Worm (Caenorhabditis elegans) whole organism, mixed stage, embryonic: Measurements from ENCODE around the gene acl-6.

ENCODE experiments used
- M03D4.4 ChIP-seq: sonication (generic microtip); optimal IDR thresholded peaks from 2 replicates; lab custom pipeline; 2017; ENCODE audit warnings: mild to moderate bottlenecking, missing genetic modification characterization, missing compliant biosample characterization
- bed-3 ChIP-seq: fragments of 200-800 bp; sonication (Bioruptor generic); optimal IDR thresholded peaks from 3 replicates; lab custom pipeline; 2018; ENCODE audit warnings: mild to moderate bottlenecking, missing genetic modification characterization, moderate library complexity, missing compliant biosample characterization
- blmp-1 ChIP-seq: fragments of 150-350 bp; optimal IDR thresholded peaks from 2 replicates; lab custom pipeline; 2014; ENCODE audit warnings: missing biosample characterization, missing genetic modification characterization
- ceh-39 ChIP-seq: fragments of 150-350 bp; optimal IDR thresholded peaks from 2 replicates; lab custom pipeline; 2014; ENCODE audit warnings: missing biosample characterization, missing genetic modification characterization
- ceh-83 ChIP-seq: fragments of 200-800 bp; sonication (Bioruptor generic); optimal IDR thresholded peaks from 2 replicates; lab custom pipeline; 2018; ENCODE audit warnings: mild to moderate bottlenecking, missing genetic modification characterization, missing compliant biosample characterization
- ces-1 ChIP-seq: fragments of 150-350 bp; optimal IDR thresholded peaks from 2 replicates; lab custom pipeline; 2014; ENCODE audit warnings: missing biosample characterization, missing genetic modification reagents, missing genetic modification characterization
- cnd-1 ChIP-seq: fragments of 200-800 bp; sonication (Bioruptor generic); optimal IDR thresholded peaks from 2 replicates; lab custom pipeline; 2018; ENCODE audit warnings: mild to moderate bottlenecking, missing genetic modification characterization, missing compliant biosample characterization
- drap-1 ChIP-seq: fragments of 200-800 bp; sonication (Bioruptor generic); optimal IDR thresholded peaks from 3 replicates; lab custom pipeline; 2018; ENCODE audit warnings: mild to moderate bottlenecking, missing genetic modification characterization, missing compliant biosample characterization
- elt-1 ChIP-seq: sonication (generic microtip); optimal IDR thresholded peaks from 2 replicates; lab custom pipeline; 2017; ENCODE audit warnings: missing genetic modification characterization, mild to moderate bottlenecking, missing compliant biosample characterization, antibody characterized with exemption, moderate library complexity, borderline replicate concordance; ENCODE audit not compliant: insufficient read depth
- elt-3 ChIP-seq: fragments of 150-350 bp; optimal IDR thresholded peaks from 2 replicates; lab custom pipeline; 2014; ENCODE audit warnings: missing biosample characterization, missing genetic modification characterization
- flh-1 ChIP-seq: fragments of 200-800 bp; sonication (Bioruptor generic); optimal IDR thresholded peaks from 2 replicates; lab custom pipeline; 2018; ENCODE audit warnings: mild to moderate bottlenecking, missing genetic modification characterization, moderate library complexity, missing compliant biosample characterization
- ham-2 ChIP-seq: fragments of 200-800 bp; sonication (Bioruptor generic); optimal IDR thresholded peaks from 2 replicates; lab custom pipeline; 2018; ENCODE audit warnings: mild to moderate bottlenecking, missing genetic modification characterization, missing compliant biosample characterization
- hlh-1 ChIP-seq: fragments of 150-350 bp; optimal IDR thresholded peaks from 2 replicates; lab custom pipeline; 2014; ENCODE audit warnings: missing biosample characterization, missing genetic modification reagents, missing genetic modification characterization
- lin-32 ChIP-seq: fragments of 200-800 bp; sonication (Bioruptor generic); optimal IDR thresholded peaks from 2 replicates; lab custom pipeline; 2018; ENCODE audit warnings: mild to moderate bottlenecking, missing genetic modification characterization, missing compliant biosample characterization
- lsy-2 ChIP-seq: fragments of 150-350 bp; optimal IDR thresholded peaks from 2 replicates; lab custom pipeline; 2014; ENCODE audit warnings: missing biosample characterization, missing genetic modification characterization
- mab-5 ChIP-seq: fragments of 150-350 bp; optimal IDR thresholded peaks from 2 replicates; lab custom pipeline; 2014; ENCODE audit warnings: missing biosample characterization, missing genetic modification characterization
- mep-1 ChIP-seq: fragments of 150-350 bp; optimal IDR thresholded peaks from 2 replicates; lab custom pipeline; 2017; ENCODE audit warnings: missing biosample characterization, missing genetic modification reagents, missing genetic modification characterization, inconsistent platforms
- mls-2 ChIP-seq: sonication (generic microtip); optimal IDR thresholded peaks from 2 replicates; lab custom pipeline; 2016; ENCODE audit warnings: mild to moderate bottlenecking, missing genetic modification characterization, moderate library complexity, missing compliant biosample characterization
- nhr-12 ChIP-seq: fragments of 150-350 bp; optimal IDR thresholded peaks from 2 replicates; lab custom pipeline; 2014; ENCODE audit warnings: missing biosample characterization, missing genetic modification characterization
- nhr-237 ChIP-seq: fragments of 150-350 bp; optimal IDR thresholded peaks from 2 replicates; lab custom pipeline; 2014; ENCODE audit warnings: missing biosample characterization, missing genetic modification characterization
- nhr-28 ChIP-seq: fragments of 150-350 bp; optimal IDR thresholded peaks from 2 replicates; lab custom pipeline; 2014; ENCODE audit warnings: missing biosample characterization, missing genetic modification characterization
- sem-2 ChIP-seq: fragments of 200-800 bp; sonication (Bioruptor generic); optimal IDR thresholded peaks from 2 replicates; lab custom pipeline; 2018; ENCODE audit warnings: mild to moderate bottlenecking, missing genetic modification characterization, missing compliant biosample characterization
- snpc-4 ChIP-seq: fragments of 150-350 bp; optimal IDR thresholded peaks from 2 replicates; lab custom pipeline; 2014; ENCODE audit warnings: missing biosample characterization, missing genetic modification characterization
- sptf-1 ChIP-seq: sonication (generic microtip); optimal IDR thresholded peaks from 2 replicates; lab custom pipeline; 2017; ENCODE audit warnings: mild to moderate bottlenecking, missing genetic modification characterization, moderate library complexity, missing compliant biosample characterization
- tbx-8 ChIP-seq: fragments of 200-800 bp; sonication (Bioruptor generic); optimal IDR thresholded peaks from 2 replicates; lab custom pipeline; 2018; ENCODE audit warnings: mild to moderate bottlenecking, missing genetic modification characterization, moderate library complexity, missing compliant biosample characterization
- unc-120 ChIP-seq: sonication (generic microtip); optimal IDR thresholded peaks from 2 replicates; lab custom pipeline; 2017; ENCODE audit warnings: missing genetic modification characterization, missing compliant biosample characterization; ENCODE audit not compliant: poor library complexity, severe bottlenecking
- unc-39 ChIP-seq: fragments of 150-350 bp; optimal IDR thresholded peaks from 2 replicates; lab custom pipeline; 2014; ENCODE audit warnings: missing biosample characterization, missing genetic modification characterization
- unc-62 ChIP-seq: fragments of 150-350 bp; optimal IDR thresholded peaks from 2 replicates; lab custom pipeline; 2014; ENCODE audit warnings: missing biosample characterization, missing genetic modification reagents, missing genetic modification characterization
- ztf-11 ChIP-seq: fragments of 150-350 bp; optimal IDR thresholded peaks from 2 replicates; lab custom pipeline; 2014; ENCODE audit warnings: missing biosample characterization, missing genetic modification characterization

Gene acl-6

DNA sequence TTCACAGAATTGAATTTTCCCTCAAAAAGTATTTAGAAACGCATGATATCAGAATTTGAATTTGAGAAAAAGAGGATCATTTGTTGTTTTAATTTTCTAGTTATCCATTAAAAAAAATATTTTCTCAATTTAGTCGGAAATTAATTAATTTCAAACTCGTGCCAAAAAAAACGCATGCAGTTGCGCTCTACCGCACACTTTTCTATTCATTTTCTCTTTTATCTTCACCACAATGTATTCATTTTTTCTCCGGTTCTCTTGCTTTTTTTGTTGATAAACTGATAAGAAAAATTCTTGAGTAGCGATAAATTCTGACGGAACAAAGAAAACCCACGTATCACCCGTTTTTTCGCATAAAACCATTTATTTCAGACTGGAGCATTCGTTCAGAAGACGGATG, at the start of gene acl-6:
Gene acl-6, plus strand, starts transcription at position 367 of the 400 bp plus-strand sequence.
- no peak for TF ChIP-seq snpc-4 (tag; lab: Kevin White, UChicago)
- no peak for TF ChIP-seq ceh-39 (tag; lab: Kevin White, UChicago)
- TF ChIP-seq unc-120 = no peak
- no peak for TF ChIP-seq sem-2 (GFP tag; lab: Kevin White, UChicago)
- TF ChIP-seq unc-39 (tag; lab: Kevin White, UChicago) = no peak
- no peak for TF ChIP-seq flh-1 (GFP tag; lab: Kevin White, UChicago)
- no peak for TF ChIP-seq mls-2 (tag; lab: Kevin White, UChicago)
- no peak for TF ChIP-seq ces-1 (GFP tag; lab: Kevin White, UChicago)
- TF ChIP-seq ham-2 (GFP tag; lab: Kevin White, UChicago) = no peak
- TF ChIP-seq lin-32 (GFP tag; lab: Kevin White, UChicago) = no peak
- TF ChIP-seq sptf-1 (tag; lab: Kevin White, UChicago) = no peak
- no peak for TF ChIP-seq lsy-2
- TF ChIP-seq mep-1 (tag; lab: Kevin White, UChicago) = no peak
- TF ChIP-seq hlh-1 (tag; lab: Kevin White, UChicago) = no peak
- TF ChIP-seq elt-1 = no peak
- no peak for TF ChIP-seq mab-5 (tag; lab: Kevin White, UChicago)
- TF ChIP-seq tbx-8 (GFP tag; lab: Kevin White, UChicago) = no peak
- TF ChIP-seq, all 35 proteins: peak for 0

DNA sequence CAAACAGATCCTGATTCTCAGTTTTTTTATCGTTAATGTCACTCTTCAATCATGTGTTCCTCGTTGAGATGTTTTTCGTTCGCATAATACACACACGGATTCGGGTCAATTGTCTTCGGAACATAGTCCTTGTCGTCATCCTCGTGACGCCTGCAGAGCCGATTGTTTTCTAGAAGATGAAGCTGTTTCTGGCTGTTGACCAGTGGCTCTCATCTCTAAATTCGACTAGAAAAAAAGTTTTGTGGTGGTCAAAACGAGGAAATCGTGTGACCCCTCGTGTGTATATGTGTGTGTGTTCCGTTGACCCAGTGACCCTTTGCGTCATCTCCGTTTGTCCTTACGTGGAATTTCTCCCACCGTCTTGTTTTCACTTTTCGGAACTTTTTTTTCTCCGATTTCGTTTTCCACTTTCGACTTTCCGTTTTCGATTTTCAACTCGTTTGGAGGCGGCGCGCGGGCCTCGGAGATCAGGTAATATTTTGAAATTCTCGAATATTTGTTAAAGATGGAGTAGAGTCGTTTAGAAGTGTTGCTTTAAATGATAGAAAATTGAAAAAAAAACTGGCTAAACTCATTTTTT, 47.2 kb upstream of the acl-6 start, which contains the start of gene C35A11.2:
Gene C35A11.2, plus strand, starts transcription at position 386 of the 580 bp plus-strand sequence.
- TF ChIP-seq nhr-12 (tag; lab: Kevin White, UChicago) = no peak
- peak; percentile 75 for TF ChIP-seq blmp-1

DNA sequence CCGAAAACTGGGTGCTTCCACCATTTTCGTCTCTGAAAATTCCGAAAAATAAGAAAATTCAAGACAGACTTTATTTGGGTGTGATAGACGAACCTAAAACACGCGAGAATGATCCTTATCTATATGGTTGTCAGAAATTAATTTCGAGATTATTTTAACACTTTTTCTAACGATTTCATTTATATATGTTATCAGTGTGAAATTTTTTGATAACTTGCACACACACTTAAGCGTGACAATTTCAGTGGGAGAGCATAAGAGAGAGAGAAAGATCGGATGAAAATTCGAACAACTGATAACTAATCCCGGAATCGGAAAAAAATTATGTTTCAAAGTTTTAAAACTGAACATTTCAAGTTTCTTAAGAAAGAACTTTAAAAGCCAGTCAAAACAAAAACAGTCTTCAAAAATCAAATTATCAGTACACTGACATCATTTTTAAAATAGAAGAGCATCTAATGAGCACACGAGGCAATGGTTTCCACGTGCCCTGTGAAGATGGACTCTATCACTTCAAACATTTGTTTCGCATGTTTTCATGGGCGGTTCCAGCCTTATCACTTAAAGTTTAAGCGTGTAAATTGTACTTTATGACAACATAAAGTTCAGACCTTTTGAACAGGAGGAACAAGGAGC, 40.1 kb upstream of the acl-6 start, which contains the start of gene C35A11.4:
Gene C35A11.4, minus strand, starts transcription at position 156 of the 636 bp plus-strand sequence.
- TF ChIP-seq blmp-1 (no peak), tbx-8 (GFP tag; lab: Kevin White, UChicago) (no peak)

DNA sequence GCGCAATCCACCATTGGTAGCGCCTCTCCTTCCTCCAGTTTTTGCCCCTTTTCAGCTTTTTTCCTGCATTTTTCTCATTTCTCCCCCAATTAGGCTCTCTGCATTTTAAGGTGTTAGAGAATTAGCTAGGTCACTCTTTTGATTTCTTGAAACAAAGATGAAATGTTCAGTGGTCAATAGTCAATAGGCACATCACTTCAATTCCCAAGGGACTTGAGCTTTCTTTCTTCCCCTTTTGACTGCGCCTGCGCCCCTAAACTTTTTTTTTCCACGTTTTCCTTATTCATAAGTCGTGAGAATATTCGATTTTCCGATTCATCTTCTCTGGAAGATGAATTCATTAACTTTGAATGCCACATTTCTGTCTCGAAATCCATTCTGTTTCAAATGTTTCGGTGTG, 29.2 kb upstream of the acl-6 start:
- no peak for TF ChIP-seq bed-3 (GFP tag; lab: Kevin White, UChicago)
- no peak for TF ChIP-seq drap-1 (GFP tag; lab: Kevin White, UChicago)

DNA sequence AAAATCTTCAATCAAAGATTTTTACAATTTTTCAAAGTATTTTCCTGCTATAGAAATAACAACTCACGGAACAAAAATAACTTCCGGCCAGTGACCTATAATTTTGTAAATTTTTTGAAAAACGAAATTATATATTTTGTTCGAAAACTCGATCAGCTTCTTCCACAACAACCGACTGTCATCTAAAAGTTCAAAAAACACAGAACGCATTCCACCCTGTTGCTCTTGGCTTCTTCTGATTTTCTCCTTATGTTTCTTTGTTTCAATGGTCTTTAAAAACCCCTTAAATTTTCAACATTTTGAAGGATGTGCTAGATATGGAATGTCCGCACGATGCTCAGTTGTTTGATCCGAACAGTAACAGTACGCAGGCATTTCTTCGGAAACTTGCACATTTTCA, 28.1 kb upstream of the acl-6 start, which contains the start of gene dmsr-7:
Gene dmsr-7, plus strand, starts transcription at position 301 of the 400 bp plus-strand sequence.
- no peak for TF ChIP-seq M03D4.4
- TF ChIP-seq mls-2 (tag; lab: Kevin White, UChicago) = no peak
- TF ChIP-seq flh-1 (GFP tag; lab: Kevin White, UChicago) = no peak
- no peak for TF ChIP-seq lin-32 (GFP tag; lab: Kevin White, UChicago)
- no peak for TF ChIP-seq nhr-28 (tag; lab: Kevin White, UChicago)
- no peak for TF ChIP-seq bed-3 (GFP tag; lab: Kevin White, UChicago)
- no peak for TF ChIP-seq elt-1
- TF ChIP-seq ceh-83 (GFP tag; lab: Kevin White, UChicago) = no peak
- no peak for TF ChIP-seq unc-120
- no peak for TF ChIP-seq cnd-1 (tag; lab: Kevin White, UChicago)

DNA sequence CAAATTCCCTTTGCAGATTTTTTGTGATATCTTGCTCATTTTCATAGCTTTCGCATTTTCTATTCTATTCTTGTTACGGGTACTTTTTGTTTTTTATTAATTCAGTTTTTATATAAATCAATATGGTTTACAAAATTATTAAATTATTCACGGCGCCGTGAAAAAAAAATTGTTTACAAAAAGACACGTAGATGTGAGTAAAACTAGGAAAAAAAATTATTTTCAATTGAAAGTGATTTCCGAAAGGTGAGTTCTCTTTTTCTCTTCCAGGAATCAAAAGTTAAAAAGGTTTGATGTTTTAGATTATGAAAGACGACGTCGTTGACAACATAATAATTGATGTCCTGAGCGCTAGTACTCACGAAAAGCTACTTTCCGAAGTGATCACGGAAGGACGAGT, 25.0 kb upstream of the acl-6 start, which contains the start of gene C25A6.1:
Gene C25A6.1, plus strand, starts transcription at position 301 of the 400 bp plus-strand sequence.
- TF ChIP-seq lin-32 (GFP tag; lab: Kevin White, UChicago) (no peak), ztf-11 (tag; lab: Kevin White, UChicago) (no peak), mep-1 (tag; lab: Kevin White, UChicago) (no peak), ces-1 (GFP tag; lab: Kevin White, UChicago) (no peak), elt-3 (no peak), lsy-2 (no peak), tbx-8 (GFP tag; lab: Kevin White, UChicago) (no peak), unc-62 (GFP tag; lab: Kevin White, UChicago) (no peak), nhr-237 (tag; lab: Kevin White, UChicago) (no peak)
- TF ChIP-seq, all 35 proteins: peak for 0
